Worm (Caenorhabditis elegans): ENCODE data around the gene Y42A5A.5.

- TF ChIP-seq tab-1 (GFP tag; IDR thresholded peaks at IDR 0.05) (no peak), klf-2 (GFP tag; conservative IDR thresholded peaks at IDR 0.05) (no peak), flt-1 (GFP tag; IDR thresholded peaks at IDR 0.05) (peak; percentile 48; the same call in 1 of the 2 replicates), ref-1 (GFP tag; conservative IDR thresholded peaks at IDR 0.05) (no peak), T22C8.4 (GFP tag; IDR thresholded peaks at IDR 0.05) (no peak), med-1 (GFP tag; optimal IDR thresholded peaks at IDR 0.05; ENCODE audit: insufficient read depth) (no peak)
Measured at ce11 chrV:11075209-11076027, 34.1 kb downstream of the Y42A5A.5 start.
